Fruit fly (Drosophila melanogaster) S2 (cell line): Measurements from ENCODE around the gene MRG15.

Experiments
- CG8478 ChIP-seq: fragments of >200 bp; optimal IDR thresholded peaks from 2 replicates; lab custom pipeline; 2018
- CTCF ChIP-seq, 2 experiments: fragments of >200 bp; optimal IDR thresholded peaks; 2 replicates each; lab custom pipeline; 2018

- TF ChIP-seq CG8478 (lab: Kevin White, UChicago), result no peak
- no peak for TF ChIP-seq CTCF (optimal IDR thresholded peaks at IDR 0.05; lab: Kevin White, UChicago)
Measured at dm6 chr3R:15275158-15275623, 2.7 kb downstream of the MRG15 start, which contains the start of the genes Cp190 and CG4338.
